Worm (Caenorhabditis elegans): Measurements from ENCODE around the gene col-102.

DNA sequence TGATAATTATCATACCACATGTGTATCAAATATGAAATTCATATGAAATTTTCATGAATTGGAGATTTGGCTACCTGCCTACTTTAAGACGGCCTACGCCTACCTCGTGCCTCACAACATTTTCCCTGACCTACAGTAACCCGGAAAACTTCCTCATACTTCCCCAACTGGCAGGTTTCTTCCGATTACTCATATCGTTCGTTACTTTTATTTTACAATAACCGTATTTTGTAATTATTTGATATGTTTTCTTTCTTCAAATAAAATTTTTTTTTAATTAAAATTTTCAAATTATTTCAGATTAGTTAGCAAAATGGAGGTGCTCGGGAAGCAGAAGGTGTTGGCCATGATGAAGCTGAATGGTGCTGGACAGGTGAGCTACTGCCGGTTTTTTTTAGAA lies 23.0 kb downstream of the col-102 start, which contains the start of gene nhr-76:
- TF ChIP-seq nhr-237 (tag; optimal IDR thresholded peaks at IDR 0.05) (no peak), crh-2 (tag; optimal IDR thresholded peaks at IDR 0.05) (no peak), ama-1 (optimal IDR thresholded peaks at IDR 0.05) (no peak), lin-11 (tag; optimal IDR thresholded peaks at IDR 0.05) (no peak), lin-13 (GFP tag; optimal IDR thresholded peaks at IDR 0.05) (no peak), ztf-11 (tag; optimal IDR thresholded peaks at IDR 0.05) (no peak), blmp-1 (tag; optimal IDR thresholded peaks at IDR 0.05; ENCODE audit: insufficient read depth) (no peak), egl-27 (tag; optimal IDR thresholded peaks at IDR 0.05) (no peak), nhr-11 (tag; optimal IDR thresholded peaks at IDR 0.05) (no peak), skn-1 (tag; optimal IDR thresholded peaks at IDR 0.05) (no peak), snpc-4 (tag; optimal IDR thresholded peaks at IDR 0.05) (no peak), nhr-23 (tag; optimal IDR thresholded peaks at IDR 0.05) (no peak), sem-4 (tag; optimal IDR thresholded peaks at IDR 0.05) (no peak)

Measured in whole organism, L2 larva.